Worm (Caenorhabditis elegans): ENCODE results near the gene F38E9.6.

F38E9.6 gene

DNA sequence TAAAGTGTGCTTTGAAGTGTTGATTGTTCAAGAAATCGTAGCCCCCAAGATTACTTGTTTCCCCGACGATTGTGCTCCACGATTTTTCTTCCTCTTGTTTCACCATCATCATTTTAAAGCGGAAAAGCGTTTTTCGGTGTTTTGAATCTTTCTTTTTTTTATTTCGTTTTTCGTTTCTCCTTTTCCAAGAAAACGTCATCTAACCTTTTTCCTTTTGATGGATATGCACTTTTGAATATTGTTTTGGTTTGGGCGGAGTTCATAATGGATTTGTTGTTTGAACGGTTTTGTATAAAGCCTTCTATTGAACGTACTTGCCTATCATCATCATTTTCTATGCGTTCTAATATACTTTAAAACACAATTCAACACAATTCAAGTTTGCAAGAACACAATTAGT, at the start of gene F38E9.6:
Gene F38E9.6, plus strand, starts transcription at position 301 of the 400 bp plus-strand sequence.
- TF ChIP-seq unc-62 (GFP tag; optimal IDR thresholded peaks at IDR 0.05) (no peak), somi-1 (GFP tag; optimal IDR thresholded peaks at IDR 0.05) (no peak), F52B5.7 (tag; optimal IDR thresholded peaks at IDR 0.05) (no peak), egrh-3 (GFP tag; IDR thresholded peaks at IDR 0.05) (no peak)

DNA sequence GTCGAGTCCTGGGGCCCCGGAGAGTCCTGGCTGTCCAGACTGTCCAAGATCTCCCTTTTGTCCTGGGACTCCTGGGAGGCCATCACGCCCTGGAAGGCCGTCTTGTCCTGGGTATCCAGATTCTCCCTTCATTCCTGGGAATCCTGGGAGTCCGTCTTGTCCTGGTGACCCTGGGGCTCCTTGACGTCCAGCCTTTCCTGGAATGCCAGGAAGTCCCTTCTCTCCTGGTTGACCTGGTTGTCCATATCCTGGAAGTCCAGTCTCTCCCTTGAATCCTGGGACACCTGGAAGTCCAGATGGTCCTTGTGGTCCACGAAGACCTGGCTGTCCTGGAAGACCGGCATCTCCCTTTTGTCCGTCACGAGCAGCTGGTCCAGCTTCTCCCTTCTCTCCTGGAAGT, 49.2 kb upstream of the F38E9.6 start:
- TF ChIP-seq madf-8 (GFP tag; conservative IDR thresholded peaks at IDR 0.05): no peak
- no peak for TF ChIP-seq attf-6 (GFP tag; IDR thresholded peaks at IDR 0.05)
- TF ChIP-seq sdz-38 (tag; optimal IDR thresholded peaks at IDR 0.05): no peak
- TF ChIP-seq lin-40 (tag; optimal IDR thresholded peaks at IDR 0.05): no peak
- TF ChIP-seq D2030.7 (GFP tag; IDR thresholded peaks at IDR 0.05): 0 out of 2 replicates have a peak, but pooled peaks have one; percentile 15
- no peak for TF ChIP-seq mes-4 (tag; optimal IDR thresholded peaks at IDR 0.05)
- no peak for TF ChIP-seq F23B12.7 (tag; optimal IDR thresholded peaks at IDR 0.05; ENCODE audit: insufficient read depth)
- TF ChIP-seq F39B2.1 (GFP tag; IDR thresholded peaks at IDR 0.05): no peak
- peak; percentile 5; the same call in 1 of the 2 replicates for TF ChIP-seq egrh-3 (GFP tag; IDR thresholded peaks at IDR 0.05)
- TF ChIP-seq Y53G8AR.9 (GFP tag; conservative IDR thresholded peaks at IDR 0.05): no peak
- no peak for TF ChIP-seq unc-130 (GFP tag; optimal IDR thresholded peaks at IDR 0.05)
- TF ChIP-seq tbp1 (GFP tag; optimal IDR thresholded peaks at IDR 0.05): no peak
- no peak for TF ChIP-seq gei-17 (GFP tag; optimal IDR thresholded peaks at IDR 0.05)
- TF ChIP-seq mcd-1 (GFP tag; IDR thresholded peaks at IDR 0.05): no peak
- TF ChIP-seq C17E4.6 (GFP tag; IDR thresholded peaks at IDR 0.05): no peak
- TF ChIP-seq hmg-1.2 (GFP tag; IDR thresholded peaks at IDR 0.05): no peak
- TF ChIP-seq sea-2 (GFP tag; IDR thresholded peaks at IDR 0.05): no peak
- 0 out of 2 replicates have a peak, but pooled peaks have one; percentile 40 for TF ChIP-seq dox-1 (GFP tag; IDR thresholded peaks at IDR 0.05)
- TF ChIP-seq aptf-2 (GFP tag; conservative IDR thresholded peaks at IDR 0.05): no peak
- TF ChIP-seq ceh-58 (GFP tag; IDR thresholded peaks at IDR 0.05): 0 out of 2 replicates have a peak, but pooled peaks have one; percentile 6
- TF ChIP-seq ceh-79 (tag; optimal IDR thresholded peaks at IDR 0.05): no peak
- TF ChIP-seq zfh-2 (GFP tag; conservative IDR thresholded peaks at IDR 0.05): peak; percentile 59
- no peak for TF ChIP-seq aptf-3 (GFP tag; IDR thresholded peaks at IDR 0.05)

DNA sequence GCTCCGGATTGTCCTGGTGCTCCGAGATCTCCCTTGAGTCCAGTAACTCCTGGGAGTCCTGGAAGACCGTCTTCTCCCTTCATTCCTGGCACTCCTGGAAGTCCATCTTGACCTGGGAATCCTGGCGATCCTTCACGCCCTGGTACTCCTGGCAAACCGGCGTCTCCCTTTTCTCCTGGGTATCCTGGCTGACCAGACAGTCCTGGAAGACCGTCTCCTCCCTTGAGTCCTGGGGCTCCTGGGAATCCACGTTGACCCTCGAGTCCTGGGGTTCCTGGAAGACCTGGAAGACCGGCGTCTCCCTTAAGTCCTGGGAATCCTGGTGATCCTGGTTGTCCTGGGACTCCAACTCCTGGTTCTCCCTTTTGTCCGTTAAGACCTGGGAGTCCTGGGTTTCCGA, 48.2 kb upstream of the F38E9.6 start:
- no peak for TF ChIP-seq F49E8.2 (tag; optimal IDR thresholded peaks at IDR 0.05; ENCODE audit: insufficient read depth)
- TF ChIP-seq egrh-3 (GFP tag; IDR thresholded peaks at IDR 0.05): peak; percentile 33; the same call in 1 of the 2 replicates
- TF ChIP-seq F23B12.7 (tag; optimal IDR thresholded peaks at IDR 0.05; ENCODE audit: insufficient read depth): no peak
- no peak for TF ChIP-seq ceh-27 (GFP tag; optimal IDR thresholded peaks at IDR 0.05)
- no peak for TF ChIP-seq egl-44 (GFP tag; IDR thresholded peaks at IDR 0.05)
- no peak for TF ChIP-seq attf-5 (GFP tag; optimal IDR thresholded peaks at IDR 0.05)
- no peak for TF ChIP-seq ztf-3 (GFP tag; optimal IDR thresholded peaks at IDR 0.05)
- no peak for TF ChIP-seq hrde-1 (tag; optimal IDR thresholded peaks at IDR 0.05; ENCODE audit: borderline replicate concordance)
- no peak for TF ChIP-seq chd-7 (tag; optimal IDR thresholded peaks at IDR 0.05)
- no peak for TF ChIP-seq T07F8.4 (tag; optimal IDR thresholded peaks at IDR 0.05)
- TF ChIP-seq fkh-3 (tag; optimal IDR thresholded peaks at IDR 0.05): no peak
- TF ChIP-seq lsy-27 (tag; optimal IDR thresholded peaks at IDR 0.05; ENCODE audit: borderline replicate concordance, insufficient read depth): no peak
- no peak for TF ChIP-seq nhr-90 (tag; optimal IDR thresholded peaks at IDR 0.05)
- no peak for TF ChIP-seq lir-1 (GFP tag; conservative IDR thresholded peaks at IDR 0.05)
- no peak for TF ChIP-seq Y95B8A.8 (GFP tag; IDR thresholded peaks at IDR 0.05)
- TF ChIP-seq zfh-2 (GFP tag; conservative IDR thresholded peaks at IDR 0.05): peak; percentile 59; the same call in 1 of the 2 replicates
- no peak for TF ChIP-seq die-1 (tag; optimal IDR thresholded peaks at IDR 0.05)
- no peak for TF ChIP-seq unc-130 (GFP tag; optimal IDR thresholded peaks at IDR 0.05)
- no peak for TF ChIP-seq K11D2.4 (GFP tag; IDR thresholded peaks at IDR 0.05)
- no peak for TF ChIP-seq cebp-1 (GFP tag; IDR thresholded peaks at IDR 0.05)
- no peak for TF ChIP-seq cebp-1 (tag; optimal IDR thresholded peaks at IDR 0.05)
- TF ChIP-seq mcd-1 (GFP tag; IDR thresholded peaks at IDR 0.05): 0 out of 2 replicates have a peak, but pooled peaks have one; percentile 23
- TF ChIP-seq egl-18 (GFP tag; IDR thresholded peaks at IDR 0.05): no peak
